Fruit fly (Drosophila melanogaster) whole organism, adult: ENCODE results near the gene HINT1.

Source experiments
- CG7045 ChIP-seq: fragments of 200-800 bp; sonication (Bioruptor generic); optimal IDR thresholded peaks from 2 replicates; lab custom pipeline; 2017; ENCODE audit warnings: missing biosample characterization, mild to moderate bottlenecking, missing genetic modification characterization
- Clk ChIP-seq: fragments of 200-800 bp; sonication (Bioruptor generic); optimal IDR thresholded peaks from 2 replicates; lab custom pipeline; 2017; ENCODE audit warnings: missing biosample characterization, missing genetic modification characterization
- bab1 ChIP-seq: fragments of 200-800 bp; sonication (Bioruptor generic); optimal IDR thresholded peaks from 3 replicates; lab custom pipeline; 2019; ENCODE audit warnings: missing biosample characterization, mild to moderate bottlenecking, missing genetic modification characterization, moderate library complexity
- kay ChIP-seq: fragments of 200-800 bp; sonication (Bioruptor generic); peaks from one replicate; lab custom pipeline; 2016; ENCODE audit warnings: missing biosample characterization, missing genetic modification characterization, borderline replicate concordance

- no peak for TF ChIP-seq bab1 (GFP tag; lab: Kevin White, UChicago)
- TF ChIP-seq CG7045 (GFP tag; lab: Kevin White, UChicago), result no peak
- TF ChIP-seq kay (GFP tag; lab: Kevin White, UChicago), result no peak
- no peak for TF ChIP-seq Clk (GFP tag; lab: Kevin White, UChicago)
Observed at dm6 chr2L:2737561-2737960, 32.4 kb upstream of the HINT1 start.
